Worm (Caenorhabditis elegans) whole organism, dauer: ENCODE results near the gene gpd-3.

ENCODE experiments used
- unc-62 ChIP-seq: sonication (generic microtip); optimal IDR thresholded peaks from 2 replicates; lab custom pipeline; 2017; ENCODE audit warnings: missing biosample characterization, missing genetic modification reagents, missing genetic modification characterization

gpd-3 gene

DNA sequence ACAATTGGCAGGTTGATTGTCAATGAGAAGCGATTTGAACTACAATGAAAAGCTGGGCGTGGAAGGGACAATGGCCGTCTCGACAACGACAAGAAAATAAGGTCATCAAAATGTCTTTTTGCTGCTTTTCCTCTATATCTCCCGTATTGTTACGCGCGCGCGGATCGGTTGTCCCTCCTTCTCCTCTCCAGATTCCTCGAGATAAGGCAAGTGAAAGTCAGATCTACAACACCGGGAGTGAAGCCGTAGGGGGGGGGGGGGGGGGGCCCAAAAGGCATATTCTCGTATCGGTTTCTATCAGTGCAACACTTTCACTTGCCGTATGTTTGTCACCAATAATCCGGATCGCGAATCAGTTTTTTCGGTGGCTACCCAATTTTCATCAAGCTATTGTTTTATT is 18.8 kb downstream of the gpd-3 start, which contains the start of gene wrt-2:
Gene wrt-2, minus strand, starts transcription at position 46 of the 400 bp plus-strand sequence.
- no peak for TF ChIP-seq unc-62 (GFP tag; lab: Kevin White, UChicago)

DNA sequence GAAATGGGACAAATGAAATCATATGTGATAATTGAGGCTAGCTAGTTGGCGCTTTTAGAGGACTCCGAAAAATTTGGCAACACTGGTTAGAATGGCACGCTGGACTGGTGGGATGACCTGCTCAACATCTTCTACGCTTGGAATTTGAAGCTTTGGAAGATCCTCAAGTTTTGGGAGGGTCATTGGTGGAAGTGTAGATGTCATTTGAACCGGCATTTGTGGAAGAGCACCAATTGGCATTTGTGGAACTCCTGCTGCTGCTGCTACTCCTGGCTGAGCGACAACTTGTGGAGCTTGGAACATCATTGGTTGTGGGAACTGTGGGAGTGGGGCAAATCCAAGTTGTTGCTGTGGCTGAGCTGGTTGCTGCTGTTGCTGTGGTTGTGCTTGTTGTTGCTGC is 20.7 kb downstream of the gpd-3 start:
- TF ChIP-seq unc-62 (GFP tag; lab: Kevin White, UChicago), result no peak

DNA sequence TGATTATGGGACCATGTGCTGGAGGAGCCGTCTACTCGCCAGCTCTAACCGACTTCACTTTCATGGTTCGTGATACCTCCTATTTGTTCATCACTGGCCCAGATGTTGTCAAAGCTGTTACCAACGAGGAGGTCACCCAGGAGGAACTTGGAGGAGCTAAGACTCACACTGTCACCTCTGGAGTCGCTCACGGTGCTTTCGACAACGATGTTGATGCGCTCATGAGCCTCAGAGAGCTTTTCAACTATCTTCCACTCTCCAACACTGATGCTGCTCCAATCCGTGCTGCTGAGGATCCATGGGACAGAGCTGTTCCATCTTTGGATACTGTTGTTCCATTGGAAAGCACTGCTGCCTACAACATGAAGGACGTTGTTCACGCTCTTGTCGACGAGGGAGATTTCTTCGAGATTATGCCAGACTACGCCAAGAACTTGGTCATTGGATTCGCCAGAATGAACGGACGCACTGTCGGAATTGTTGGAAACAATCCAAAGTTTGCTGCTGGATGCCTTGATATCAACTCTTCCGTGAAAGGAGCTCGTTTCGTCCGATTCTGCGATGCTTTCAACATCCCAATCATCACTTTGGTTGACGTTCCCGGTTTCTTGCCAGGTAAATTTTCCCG is 21.9 kb downstream of the gpd-3 start:
- no peak for TF ChIP-seq unc-62 (GFP tag; lab: Kevin White, UChicago)

- no peak for TF ChIP-seq unc-62 (GFP tag; lab: Kevin White, UChicago)
Observed at ce11 chrX:3089894-3090414, 23.2 kb downstream of the gpd-3 start.

- no peak for TF ChIP-seq unc-62 (GFP tag; lab: Kevin White, UChicago)
Observed at ce11 chrX:3089423-3089822, 23.7 kb downstream of the gpd-3 start, which contains the start of gene pccb-1. Gene pccb-1, plus strand, starts transcription at chrX:3089549.

DNA sequence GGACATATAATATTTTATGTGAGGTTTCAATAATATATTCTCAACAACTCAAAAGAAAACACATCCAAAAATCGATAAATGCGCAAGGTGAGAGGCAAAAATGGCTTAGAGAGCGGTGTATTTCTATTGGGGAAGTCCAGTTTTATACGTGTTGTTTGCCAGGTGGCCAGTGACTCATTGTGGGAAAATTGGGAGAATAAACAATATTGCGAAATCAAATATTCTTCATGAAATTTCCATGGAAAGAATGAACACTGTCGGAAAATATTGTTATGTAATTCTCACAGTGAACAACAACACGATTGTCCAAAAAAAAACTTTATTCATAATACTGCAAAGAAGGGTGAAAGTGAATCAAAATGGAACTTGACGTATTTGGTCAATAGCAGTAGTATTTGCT is 25.5 kb downstream of the gpd-3 start:
- TF ChIP-seq unc-62 (GFP tag; lab: Kevin White, UChicago), result no peak

ce11 chrX:3087245-3087644 is 25.9 kb downstream of the gpd-3 start, which contains the start of gene F52E4.5:
Gene F52E4.5, minus strand, starts transcription at chrX:3087345.
- no peak for TF ChIP-seq unc-62 (GFP tag; lab: Kevin White, UChicago)

- no peak for TF ChIP-seq unc-62 (GFP tag; lab: Kevin White, UChicago)
Observed at ce11 chrX:3080825-3081224, 32.3 kb downstream of the gpd-3 start, which contains the start of gene twk-16. Gene twk-16, plus strand, starts transcription at chrX:3081125.

DNA sequence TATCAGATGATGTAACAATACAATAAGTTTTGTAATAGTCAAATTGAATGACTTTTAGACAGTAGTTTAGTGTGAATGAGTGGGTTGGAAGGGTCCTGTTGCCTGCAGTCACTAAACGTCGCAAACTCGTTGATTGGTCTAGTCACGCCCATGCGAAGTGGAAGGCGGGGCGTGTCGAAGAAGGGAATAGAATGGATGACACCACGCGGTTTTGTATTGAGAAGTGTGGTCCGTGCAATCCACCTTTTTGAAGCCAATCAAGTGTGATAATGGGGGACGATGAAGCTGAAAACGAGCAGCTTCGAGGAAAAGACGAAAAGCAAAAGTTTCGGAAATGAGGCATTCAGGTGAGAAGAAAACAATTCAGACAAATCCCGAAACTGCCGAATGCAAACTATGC is 42.8 kb downstream of the gpd-3 start, which contains the start of gene ceh-31:
Gene ceh-31, minus strand, starts transcription at position 101 of the 400 bp plus-strand sequence.
- TF ChIP-seq unc-62 (GFP tag; lab: Kevin White, UChicago), result no peak

DNA sequence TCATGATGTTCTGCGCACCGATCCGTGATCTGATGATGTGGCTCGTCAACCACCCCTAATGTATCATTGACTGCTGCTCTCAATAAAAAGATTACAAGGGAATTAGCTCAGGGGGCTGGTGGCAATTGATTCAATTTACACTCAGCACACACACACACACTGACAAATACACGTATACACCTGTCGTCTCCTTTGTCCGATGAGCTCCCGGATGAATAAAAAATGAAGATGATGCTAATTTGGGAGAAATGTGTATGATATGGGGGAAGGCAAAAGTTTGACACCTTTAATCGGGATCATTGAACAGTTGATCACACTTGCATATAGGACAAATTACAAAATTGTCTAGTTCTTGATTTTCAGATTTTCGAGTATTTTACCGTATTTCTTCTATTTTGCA is 46.1 kb downstream of the gpd-3 start:
- no peak for TF ChIP-seq unc-62 (GFP tag; lab: Kevin White, UChicago)

DNA sequence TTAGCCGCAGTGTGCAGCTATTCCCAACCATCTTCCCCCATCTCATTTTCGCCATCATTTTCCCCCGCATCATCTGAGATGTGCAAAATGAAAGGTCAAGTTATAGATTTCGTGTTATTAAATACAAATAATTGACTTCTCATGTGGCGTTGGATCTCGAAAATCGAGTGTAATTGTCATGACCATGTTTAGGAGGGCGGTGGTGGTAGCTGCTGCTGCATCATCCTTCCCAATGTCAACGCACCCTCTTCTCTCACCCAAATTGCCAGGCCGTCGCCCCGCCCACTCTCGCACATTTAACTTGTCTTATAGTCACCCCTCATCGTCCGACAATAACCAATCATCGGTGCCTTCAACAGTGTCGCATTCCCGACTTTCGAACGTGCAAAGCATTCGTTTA is 49.9 kb downstream of the gpd-3 start, which contains the start of gene ceh-30:
Gene ceh-30, plus strand, starts transcription at position 301 of the 400 bp plus-strand sequence.
- no peak for TF ChIP-seq unc-62 (GFP tag; lab: Kevin White, UChicago)
